Fruit fly (Drosophila melanogaster): ENCODE measurements around the gene Oat.

Gene Oat

DNA sequence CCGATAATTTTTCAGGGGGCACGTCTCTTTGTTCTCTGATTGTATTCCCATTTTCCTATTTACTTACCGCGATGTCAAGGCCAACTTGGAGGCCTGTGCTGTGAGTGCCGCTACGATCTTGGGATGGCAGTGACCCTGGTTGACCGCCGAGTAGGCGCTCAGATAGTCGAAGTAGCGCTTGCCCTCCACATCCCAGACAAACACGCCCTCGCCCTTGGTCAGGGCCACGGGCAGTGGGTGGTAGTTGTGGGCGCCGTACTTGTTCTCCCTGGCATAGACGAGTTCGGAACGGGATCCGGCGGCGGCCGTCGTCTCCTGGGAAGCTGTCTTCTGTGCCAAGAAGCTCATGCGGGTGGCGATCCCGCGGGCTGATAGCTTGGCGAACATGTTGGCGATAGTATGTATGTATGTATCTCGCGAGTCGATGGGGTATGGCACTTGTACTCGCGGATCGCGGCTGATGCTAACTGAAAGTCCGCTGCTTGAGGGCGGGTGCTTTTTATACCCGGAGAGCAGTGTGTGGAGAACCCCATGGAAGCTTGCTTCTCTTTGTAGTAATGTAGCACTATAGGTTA is at the start of gene Oat:
TSS of gene Oat (minus strand) at position 478 of the 575 bp plus-strand sequence.
- no peak for TF ChIP-seq Hr78 (GFP tag; optimal IDR thresholded peaks at IDR 0.05)
- TF ChIP-seq Rel (GFP tag; optimal IDR thresholded peaks at IDR 0.05) = no peak
- peak; percentile 25 for TF ChIP-seq Rel (tag; optimal IDR thresholded peaks at IDR 0.05)

DNA sequence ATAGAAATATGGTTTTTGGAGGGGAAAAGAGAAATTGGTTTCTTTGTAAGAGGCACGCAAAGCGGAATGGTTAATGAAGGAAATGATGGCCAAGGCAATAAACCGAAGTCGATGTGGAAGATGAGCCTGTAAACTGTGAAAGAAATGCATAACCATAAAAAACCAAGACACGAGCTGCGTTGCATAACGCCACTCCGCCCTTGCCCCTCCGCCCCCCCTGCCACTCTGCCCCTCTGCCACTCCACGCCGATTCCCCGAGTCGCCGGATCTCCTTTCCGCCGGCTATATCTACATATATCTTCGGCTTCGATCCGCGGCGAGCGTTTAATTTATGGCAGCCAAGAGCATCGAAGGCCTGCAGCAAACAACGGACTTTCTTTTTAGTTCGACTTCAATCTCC is 49.0 kb upstream of the Oat start:
- peak; percentile 23 for TF ChIP-seq psq (GFP tag; optimal IDR thresholded peaks at IDR 0.05)
- no peak for TF ChIP-seq Hr83 (GFP tag; optimal IDR thresholded peaks at IDR 0.05; ENCODE audit: poor library complexity, severe bottlenecking)

DNA sequence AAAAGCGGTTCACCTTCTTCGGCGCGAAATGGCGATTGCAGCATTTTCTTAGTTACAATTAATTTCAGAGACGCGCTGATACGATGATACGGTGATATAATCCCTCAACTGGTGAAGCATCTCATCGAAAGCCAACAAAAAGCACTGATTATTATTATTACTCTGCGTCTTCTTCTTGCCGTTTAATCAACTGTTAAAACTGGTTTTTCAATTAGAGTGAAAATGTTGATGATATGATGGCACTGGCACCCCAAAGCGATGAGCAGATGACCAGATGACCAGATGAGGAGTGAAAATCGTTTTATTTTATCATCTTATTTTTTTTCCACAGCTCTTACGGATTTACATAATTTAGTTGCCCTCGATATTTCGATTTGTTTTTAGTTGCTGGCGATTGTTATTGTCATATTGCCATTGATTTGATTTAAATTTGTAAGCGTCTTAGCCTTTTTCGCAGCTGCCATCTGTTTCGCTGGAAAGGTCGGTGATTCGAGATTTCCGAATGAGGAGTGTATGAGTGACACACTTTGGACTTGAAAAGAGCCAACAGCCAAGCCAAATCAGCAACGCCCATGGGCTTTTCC is 47.8 kb upstream of the Oat start:
- TF ChIP-seq ey (GFP tag; optimal IDR thresholded peaks at IDR 0.05) = no peak
- no peak for TF ChIP-seq Hr78 (GFP tag; optimal IDR thresholded peaks at IDR 0.05)
- TF ChIP-seq HLH106 (tag; optimal IDR thresholded peaks at IDR 0.05) = no peak
- no peak for TF ChIP-seq Dif (GFP tag; optimal IDR thresholded peaks at IDR 0.05; ENCODE audit: partially characterized antibody)
- TF ChIP-seq Abd-B (GFP tag; optimal IDR thresholded peaks at IDR 0.05) = no peak
- TF ChIP-seq dsf (GFP tag; optimal IDR thresholded peaks at IDR 0.05; ENCODE audit: borderline replicate concordance) = no peak
- no peak for TF ChIP-seq dmrt93B (GFP tag; optimal IDR thresholded peaks at IDR 0.05)
- TF ChIP-seq Rel (GFP tag; optimal IDR thresholded peaks at IDR 0.05) = no peak
- no peak for TF ChIP-seq Rel (tag; optimal IDR thresholded peaks at IDR 0.05)
- no peak for TF ChIP-seq CG9705 (GFP tag; optimal IDR thresholded peaks at IDR 0.05)
- TF ChIP-seq psq (GFP tag; optimal IDR thresholded peaks at IDR 0.05) = no peak
- no peak for TF ChIP-seq Hnf4 (GFP tag; optimal IDR thresholded peaks at IDR 0.05)
- no peak for TF ChIP-seq brk (GFP tag; optimal IDR thresholded peaks at IDR 0.05)
- TF ChIP-seq br (GFP tag; optimal IDR thresholded peaks at IDR 0.05) = no peak
- TF ChIP-seq tai (GFP tag; optimal IDR thresholded peaks at IDR 0.05) = no peak
- no peak for TF ChIP-seq Hr83 (GFP tag; optimal IDR thresholded peaks at IDR 0.05; ENCODE audit: poor library complexity, severe bottlenecking)
- no peak for TF ChIP-seq foxo (GFP tag; optimal IDR thresholded peaks at IDR 0.05)
- no peak for TF ChIP-seq Dfd (GFP tag; optimal IDR thresholded peaks at IDR 0.05)
- no peak for TF ChIP-seq CrebA (GFP tag; optimal IDR thresholded peaks at IDR 0.05; ENCODE audit: borderline replicate concordance)
- no peak for TF ChIP-seq usp (GFP tag; optimal IDR thresholded peaks at IDR 0.05)
- no peak for TF ChIP-seq h (GFP tag; optimal IDR thresholded peaks at IDR 0.05)

DNA sequence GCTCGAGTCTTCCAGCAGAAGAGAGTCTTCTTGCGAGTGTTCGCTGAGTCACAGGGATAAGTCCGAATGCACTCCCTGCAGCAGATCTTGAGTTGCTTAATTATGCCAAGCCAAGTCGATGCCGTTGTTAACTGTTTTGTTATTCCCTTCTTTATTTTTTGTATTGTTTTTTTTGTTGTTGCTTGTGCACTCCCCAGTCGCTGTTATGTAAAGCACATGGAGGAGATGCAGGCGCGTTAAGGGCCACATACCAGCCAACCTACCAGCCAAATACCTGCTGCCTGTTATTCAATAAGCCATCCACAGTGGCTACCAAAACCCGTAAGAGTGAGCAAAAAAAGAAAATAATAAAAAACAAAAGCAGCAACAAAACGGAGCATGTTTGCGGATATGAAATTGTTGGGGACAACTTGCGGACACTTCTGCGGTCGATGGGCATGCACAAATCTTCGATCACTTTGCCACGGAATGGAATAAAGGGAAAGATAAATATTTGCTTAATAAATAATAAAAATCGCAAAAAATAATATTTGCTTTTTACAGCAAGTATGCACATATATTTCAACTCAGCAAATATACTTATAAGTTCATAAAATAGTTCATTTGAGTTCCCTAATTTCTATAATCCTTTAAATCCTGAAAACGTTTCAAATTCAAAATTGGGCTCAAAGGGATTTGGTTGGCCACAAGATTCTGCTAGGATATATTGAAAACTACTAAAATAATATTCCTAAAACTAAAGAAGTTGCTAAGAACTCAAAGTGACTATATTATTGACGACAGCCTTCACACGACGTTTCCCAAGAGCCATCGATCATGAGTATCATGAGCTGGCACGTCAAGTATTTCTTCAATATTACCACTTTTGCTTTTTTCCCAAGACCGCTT is 46.7 kb upstream of the Oat start:
- TF ChIP-seq ey (GFP tag; optimal IDR thresholded peaks at IDR 0.05) (no peak), br (GFP tag; optimal IDR thresholded peaks at IDR 0.05) (peak; percentile 12), CG9705 (GFP tag; optimal IDR thresholded peaks at IDR 0.05) (no peak), h (GFP tag; optimal IDR thresholded peaks at IDR 0.05) (no peak), HLH106 (tag; optimal IDR thresholded peaks at IDR 0.05) (peak; percentile 23), Sp1 (GFP tag; optimal IDR thresholded peaks at IDR 0.05) (peak; percentile 7), foxo (GFP tag; optimal IDR thresholded peaks at IDR 0.05) (peak in 1 of 2 experiments; percentile 25), woc (GFP tag; optimal IDR thresholded peaks at IDR 0.05) (peak; percentile 55), Rel (GFP tag; optimal IDR thresholded peaks at IDR 0.05) (peak; percentile 2), Rel (tag; optimal IDR thresholded peaks at IDR 0.05) (peak; percentile 4)

- TF ChIP-seq CG9705 (GFP tag; optimal IDR thresholded peaks at IDR 0.05) = no peak
- TF ChIP-seq dsf (GFP tag; optimal IDR thresholded peaks at IDR 0.05; ENCODE audit: borderline replicate concordance) = no peak
- TF ChIP-seq psq (GFP tag; optimal IDR thresholded peaks at IDR 0.05) = no peak
- no peak for TF ChIP-seq N (GFP tag; optimal IDR thresholded peaks at IDR 0.05)
- TF ChIP-seq Vsx2 (GFP tag; optimal IDR thresholded peaks at IDR 0.05; ENCODE audit: partially characterized antibody) = peak; percentile 2
- no peak for TF ChIP-seq woc (GFP tag; optimal IDR thresholded peaks at IDR 0.05)
- TF ChIP-seq brk (GFP tag; optimal IDR thresholded peaks at IDR 0.05) = no peak
Observed at dm6 chr3L:19695057-19695627, 45.5 kb upstream of the Oat start, which contains the start of gene verm. TSS of gene verm (minus strand) at chr3L:19695260.
